Fruit fly (Drosophila melanogaster): ENCODE data around the gene amd.

- no peak for TF ChIP-seq CG6854 (GFP tag; optimal IDR thresholded peaks at IDR 0.05)
- no peak for TF ChIP-seq CG31441 (GFP tag; IDR thresholded peaks at IDR 0.05)
- no peak for TF ChIP-seq CG10366 (GFP tag; IDR thresholded peaks at IDR 0.05)
- TF ChIP-seq disco-r (GFP tag; optimal IDR thresholded peaks at IDR 0.05), result no peak
- TF ChIP-seq dimm (GFP tag; IDR thresholded peaks at IDR 0.05), result no peak
- TF ChIP-seq ro (GFP tag; IDR thresholded peaks at IDR 0.05), result no peak
- TF ChIP-seq CG16779 (GFP tag; IDR thresholded peaks at IDR 0.05), result no peak
- TF ChIP-seq ssp (GFP tag; IDR thresholded peaks at IDR 0.05), result no peak
- no peak for TF ChIP-seq CG18476 (GFP tag; optimal IDR thresholded peaks at IDR 0.05)
- TF ChIP-seq Mes4 (GFP tag; optimal IDR thresholded peaks at IDR 0.05), result no peak
- TF ChIP-seq CG11696 (GFP tag; IDR thresholded peaks at IDR 0.05), result no peak
- no peak for TF ChIP-seq cato (GFP tag; optimal IDR thresholded peaks at IDR 0.05; ENCODE audit: borderline replicate concordance)
- TF ChIP-seq cad (GFP tag; optimal IDR thresholded peaks at IDR 0.05), result no peak
- no peak for TF ChIP-seq Dref (GFP tag; IDR thresholded peaks at IDR 0.05)
Measured at dm6 chr2L:19111729-19112128, 1.8 kb downstream of the amd start.
